Fruit fly (Drosophila melanogaster) whole organism, embryonic: Measurements from ENCODE around the gene bt.

Experiments used
- Bgb ChIP-seq: fragments of 200-800 bp; sonication (Bioruptor generic); IDR thresholded peaks from 2 replicates; pipeline ENCODE4 v1.3.6; 2022; ENCODE audit warnings: missing biosample characterization, missing genetic modification characterization; ENCODE audit not compliant: partially characterized antibody
- CG10431 ChIP-seq: fragments of 200-800 bp; sonication (Bioruptor generic); optimal IDR thresholded peaks from 3 replicates; lab custom pipeline; 2018; ENCODE audit warnings: missing biosample characterization, mild to moderate bottlenecking, missing genetic modification characterization
- CG10462 ChIP-seq: fragments of 200-800 bp; sonication (Bioruptor generic); optimal IDR thresholded peaks from 2 replicates; lab custom pipeline; 2016; ENCODE audit warnings: missing biosample characterization, missing genetic modification characterization
- CG12391 ChIP-seq: fragments of 200-800 bp; sonication (Bioruptor generic); optimal IDR thresholded peaks from 3 replicates; lab custom pipeline; 2018; ENCODE audit warnings: missing biosample characterization, mild to moderate bottlenecking, missing genetic modification characterization, moderate library complexity
- CG12659 ChIP-seq: fragments of 200-800 bp; sonication (Bioruptor generic); optimal IDR thresholded peaks from 3 replicates; lab custom pipeline; 2017; ENCODE audit warnings: mild to moderate bottlenecking, missing biosample characterization, missing genetic modification reagents, missing genetic modification characterization
- CG13775 ChIP-seq: fragments of 200-800 bp; sonication (Bioruptor generic); optimal IDR thresholded peaks from 3 replicates; lab custom pipeline; 2017; ENCODE audit warnings: missing biosample characterization, mild to moderate bottlenecking, missing genetic modification characterization
- CG14860 ChIP-seq: fragments of 200-800 bp; sonication (Bioruptor generic); IDR thresholded peaks from 3 replicates; pipeline ENCODE4 v1.3.6; 2022; ENCODE audit warnings: missing biosample characterization, missing genetic modification characterization; ENCODE audit not compliant: partially characterized antibody
- CG15269 ChIP-seq: fragments of 200-800 bp; sonication (Bioruptor generic); optimal IDR thresholded peaks from 2 replicates; lab custom pipeline; 2018; ENCODE audit warnings: missing biosample characterization, mild to moderate bottlenecking, missing genetic modification characterization, moderate library complexity
- CG15514 ChIP-seq: fragments of 200-800 bp; sonication (Bioruptor generic); optimal IDR thresholded peaks from 3 replicates; lab custom pipeline; 2017; ENCODE audit warnings: missing biosample characterization, missing genetic modification characterization, mild to moderate bottlenecking, moderate library complexity, missing genetic modification reagents
- CG16813 ChIP-seq: fragments of 200-800 bp; sonication (Bioruptor generic); IDR thresholded peaks from 3 replicates; pipeline ENCODE4 v1.3.6; 2022; ENCODE audit warnings: missing biosample characterization, missing genetic modification characterization; ENCODE audit not compliant: partially characterized antibody
- CG17385 ChIP-seq: fragments of 200-800 bp; sonication (Bioruptor generic); optimal IDR thresholded peaks from 3 replicates; lab custom pipeline; 2018; ENCODE audit warnings: missing biosample characterization, mild to moderate bottlenecking, missing genetic modification characterization
- CG18262 ChIP-seq: fragments of 200-800 bp; optimal IDR thresholded peaks from 3 replicates; lab custom pipeline; 2019; ENCODE audit warnings: missing biosample characterization, mild to moderate bottlenecking, missing genetic modification characterization, moderate library complexity
- CG2199 ChIP-seq: fragments of 200-800 bp; sonication (Bioruptor generic); IDR thresholded peaks from 3 replicates; pipeline ENCODE4 v1.3.6; 2022; ENCODE audit warnings: missing biosample characterization, missing genetic modification characterization
- CG31365 ChIP-seq: fragments of 200-800 bp; sonication (Bioruptor generic); optimal IDR thresholded peaks from 2 replicates; lab custom pipeline; 2018; ENCODE audit warnings: missing biosample characterization, mild to moderate bottlenecking, missing genetic modification characterization
- CG32772 ChIP-seq: fragments of 200-800 bp; sonication (Bioruptor generic); IDR thresholded peaks from 2 replicates; pipeline ENCODE4 v1.3.6; 2022; ENCODE audit warnings: missing biosample characterization, missing genetic modification characterization
- CG34224 ChIP-seq: fragments of 200-800 bp; sonication (Bioruptor generic); IDR thresholded peaks from 3 replicates; pipeline ENCODE4 v1.3.6; 2022; ENCODE audit warnings: missing biosample characterization, missing genetic modification characterization; ENCODE audit not compliant: partially characterized antibody
- CG6175 ChIP-seq: fragments of 200-800 bp; sonication (Bioruptor generic); IDR thresholded peaks from 3 replicates; pipeline ENCODE4 v1.3.6; 2022; ENCODE audit warnings: missing biosample characterization, missing genetic modification characterization
- CG6791 ChIP-seq: fragments of 200-800 bp; sonication (Bioruptor generic); IDR thresholded peaks from 3 replicates; pipeline ENCODE4 v1.3.6; 2022; ENCODE audit warnings: missing biosample characterization, missing genetic modification characterization; ENCODE audit not compliant: partially characterized antibody
- CG7987 ChIP-seq: fragments of 200-800 bp; sonication (Bioruptor generic); optimal IDR thresholded peaks from 2 replicates; lab custom pipeline; 2018; ENCODE audit warnings: missing biosample characterization, mild to moderate bottlenecking, missing genetic modification characterization, moderate library complexity
- CG9727 ChIP-seq: fragments of 200-800 bp; sonication (Bioruptor generic); optimal IDR thresholded peaks from 3 replicates; lab custom pipeline; 2017; ENCODE audit warnings: missing biosample characterization, mild to moderate bottlenecking, missing genetic modification characterization
- Chrac-16 ChIP-seq: fragments of 200-800 bp; sonication (Bioruptor generic); optimal IDR thresholded peaks from 3 replicates; lab custom pipeline; 2016; ENCODE audit warnings: missing biosample characterization, missing genetic modification characterization
- D19A ChIP-seq: fragments of 200-800 bp; optimal IDR thresholded peaks from 3 replicates; lab custom pipeline; 2019; ENCODE audit warnings: missing biosample characterization, mild to moderate bottlenecking, missing genetic modification characterization, moderate library complexity
- HLH4C ChIP-seq: fragments of 200-800 bp; sonication (Bioruptor generic); IDR thresholded peaks from 3 replicates; pipeline ENCODE4 v1.3.6; 2022; ENCODE audit warnings: missing biosample characterization, missing genetic modification characterization; ENCODE audit not compliant: partially characterized antibody
- MTF-1 ChIP-seq: fragments of 200-800 bp; sonication (Bioruptor generic); optimal IDR thresholded peaks from 2 replicates; lab custom pipeline; 2018; ENCODE audit warnings: missing biosample characterization, mild to moderate bottlenecking, missing genetic modification characterization, borderline replicate concordance
- Myb ChIP-seq: fragments of 200-800 bp; sonication (Bioruptor generic); optimal IDR thresholded peaks from 2 replicates; lab custom pipeline; 2016; ENCODE audit warnings: missing biosample characterization, missing genetic modification characterization
- NC2β ChIP-seq: fragments of 200-800 bp; sonication (Bioruptor generic); optimal IDR thresholded peaks from 2 replicates; lab custom pipeline; 2016; ENCODE audit warnings: missing biosample characterization, missing genetic modification characterization
- NK7.1 ChIP-seq: fragments of 200-800 bp; sonication (Bioruptor generic); optimal IDR thresholded peaks from 3 replicates; lab custom pipeline; 2016; ENCODE audit warnings: missing biosample characterization, missing genetic modification characterization
- Nf-YA ChIP-seq: fragments of 200-800 bp; sonication (Bioruptor generic); IDR thresholded peaks from 2 replicates; pipeline ENCODE4 v1.3.6; 2022; ENCODE audit warnings: missing biosample characterization, missing genetic modification characterization
- Oaz ChIP-seq: fragments of 200-800 bp; sonication (Bioruptor generic); IDR thresholded peaks from 2 replicates; pipeline ENCODE4 v1.3.6; 2022; ENCODE audit warnings: missing biosample characterization, missing genetic modification characterization
- Sry-β ChIP-seq: fragments of 200-800 bp; sonication (Bioruptor generic); optimal IDR thresholded peaks from 2 replicates; lab custom pipeline; 2018; ENCODE audit warnings: missing biosample characterization, mild to moderate bottlenecking, missing genetic modification characterization, moderate library complexity
- Ssrp ChIP-seq: fragments of 200-800 bp; sonication (Bioruptor generic); optimal IDR thresholded peaks from 2 replicates; lab custom pipeline; 2018; ENCODE audit warnings: missing biosample characterization, mild to moderate bottlenecking, missing genetic modification characterization, moderate library complexity
- Stat92E ChIP-seq, 3 experiments: fragments of >200 bp in 2 of 3; fragments of 200-800 bp in 1 of 3; sonication (Bioruptor generic) in 1 of 3; optimal IDR thresholded peaks; 2 replicates each; lab custom pipeline; 2017 to 2019; ENCODE audit warnings: missing biosample characterization in 3 of 3, missing genetic modification characterization in 3 of 3, mild to moderate bottlenecking in 1 of 3, moderate library complexity in 1 of 3
- Usf ChIP-seq: fragments of 200-800 bp; sonication (Bioruptor generic); optimal IDR thresholded peaks from 2 replicates; lab custom pipeline; 2017; ENCODE audit warnings: missing genotype, missing biosample characterization, missing genetic modification characterization
- aop ChIP-seq: fragments of 200-800 bp; sonication (Bioruptor generic); IDR thresholded peaks from 2 replicates; pipeline ENCODE4 v1.3.6; 2022; ENCODE audit warnings: missing biosample characterization, missing genetic modification characterization
- ato ChIP-seq: fragments of 200-800 bp; sonication (Bioruptor generic); IDR thresholded peaks from 2 replicates; pipeline ENCODE4 v1.3.6; 2022; ENCODE audit warnings: missing biosample characterization, missing genetic modification characterization; ENCODE audit not compliant: partially characterized antibody
- bowl ChIP-seq: fragments of 200-800 bp; sonication (Bioruptor generic); IDR thresholded peaks from 2 replicates; pipeline ENCODE4 v1.3.6; 2022; ENCODE audit warnings: missing biosample characterization, missing genetic modification characterization
- dimm ChIP-seq: fragments of 200-800 bp; sonication (Bioruptor generic); IDR thresholded peaks from 2 replicates; pipeline ENCODE4 v1.3.6; 2022; ENCODE audit warnings: missing biosample characterization, missing genetic modification characterization
- eve ChIP-seq, 2 experiments: fragments of >200 bp; optimal IDR thresholded peaks; 2 replicates each; lab custom pipeline; 2017; ENCODE audit warnings: missing biosample characterization in 2 of 2, missing genetic modification characterization in 2 of 2
- gce ChIP-seq: fragments of 200-800 bp; sonication (Bioruptor generic); IDR thresholded peaks from 3 replicates; pipeline ENCODE4 v1.3.6; 2022; ENCODE audit warnings: missing biosample characterization, missing genetic modification characterization
- inv ChIP-seq: fragments of 200-800 bp; sonication (Bioruptor generic); IDR thresholded peaks from 2 replicates; pipeline ENCODE4 v1.3.6; 2022; ENCODE audit warnings: missing biosample characterization, missing genetic modification characterization; ENCODE audit not compliant: partially characterized antibody
- phol ChIP-seq: fragments of 200-800 bp; sonication (Bioruptor generic); optimal IDR thresholded peaks from 3 replicates; lab custom pipeline; 2018; ENCODE audit warnings: missing biosample characterization, mild to moderate bottlenecking, missing genetic modification characterization, moderate library complexity
- repo ChIP-seq: fragments of 200-800 bp; sonication (Bioruptor generic); optimal IDR thresholded peaks from 2 replicates; lab custom pipeline; 2016; ENCODE audit warnings: missing biosample characterization, missing genetic modification characterization
- salm ChIP-seq: fragments of 200-800 bp; sonication (Bioruptor generic); optimal IDR thresholded peaks from 2 replicates; lab custom pipeline; 2018; ENCODE audit warnings: missing biosample characterization, mild to moderate bottlenecking, missing genetic modification characterization
- trem ChIP-seq: fragments of 200-800 bp; optimal IDR thresholded peaks from 3 replicates; lab custom pipeline; 2019; ENCODE audit warnings: missing biosample characterization, mild to moderate bottlenecking, missing genetic modification characterization, moderate library complexity
- tup ChIP-seq: fragments of 200-800 bp; sonication (Bioruptor generic); optimal IDR thresholded peaks from 2 replicates; lab custom pipeline; 2016; ENCODE audit warnings: missing biosample characterization, mild to moderate bottlenecking, missing genetic modification characterization, moderate library complexity

Gene bt

DNA sequence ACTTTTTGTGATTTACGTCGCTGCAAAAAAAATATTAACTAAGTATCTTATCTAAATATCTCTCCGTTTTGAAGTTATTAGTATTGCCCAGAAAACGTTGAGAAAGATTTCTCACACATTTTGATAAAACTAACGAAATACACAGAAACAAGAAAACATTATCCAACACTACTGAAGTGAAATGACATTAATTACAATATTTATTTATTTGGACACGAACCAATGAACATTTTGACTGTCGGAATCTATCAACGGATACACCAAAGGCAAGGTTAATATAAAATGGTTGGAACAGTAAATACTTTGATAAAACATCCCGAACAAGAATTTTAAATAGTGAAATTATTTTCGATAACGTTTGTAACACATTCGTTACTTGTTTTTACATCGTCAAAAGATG, 2.4 kb upstream of the bt start (continued):
- TF ChIP-seq CG13775 (GFP tag; lab: Kevin White, UChicago) (no peak), CG31365 (tag; lab: Kevin White, UChicago) (no peak), CG12659 (GFP tag; lab: Kevin White, UChicago) (no peak), CG9727 (GFP tag; lab: Kevin White, UChicago) (no peak), Nf-YA (GFP tag; lab: Robert Waterston, UW) (no peak), Chrac-16 (GFP tag; lab: Kevin White, UChicago) (no peak), NK7.1 (GFP tag; lab: Kevin White, UChicago) (no peak), CG7987 (GFP tag; lab: Kevin White, UChicago) (no peak), repo (no peak), CG2199 (GFP tag; lab: Robert Waterston, UW) (peak; percentile 98)
- TF ChIP-seq, all 482 proteins: peak for 28

- TF ChIP-seq CG2199 (GFP tag; lab: Robert Waterston, UW) (peak; percentile 81), phol (tag; lab: Kevin White, UChicago) (peak; percentile 29), trem (tag; lab: Kevin White, UChicago) (no peak), CG6791 (GFP tag; lab: Robert Waterston, UW) (0 out of 3 replicates have a peak, but pooled peaks have one; percentile 53), CG15514 (GFP tag; lab: Kevin White, UChicago) (peak; percentile 3), Usf (GFP tag; lab: Kevin White, UChicago) (no peak), Oaz (GFP tag; lab: Robert Waterston, UW) (no peak), Stat92E (GFP tag; optimal IDR thresholded peaks at IDR 0.05; lab: Kevin White, UChicago) (no peak), Ssrp (tag; lab: Kevin White, UChicago) (no peak), CG32772 (GFP tag; lab: Robert Waterston, UW) (no peak), Sry-β (GFP tag; lab: Kevin White, UChicago) (no peak)
Observed at dm6 chr4:722319-722718, 1.9 kb upstream of the bt start.

- TF ChIP-seq inv (GFP tag; lab: Robert Waterston, UW) = 0 out of 2 replicates have a peak, but pooled peaks have one; percentile 10
- peak; percentile 67; the same call in 1 of the 3 replicates for TF ChIP-seq CG6791 (GFP tag; lab: Robert Waterston, UW)
- peak; percentile 26; the same call in 1 of the 2 replicates for TF ChIP-seq Bgb (GFP tag; lab: Robert Waterston, UW)
- TF ChIP-seq eve (GFP tag; optimal IDR thresholded peaks at IDR 0.05; lab: Kevin White, UChicago) = no peak
- peak; percentile 51 for TF ChIP-seq CG14860 (GFP tag; lab: Robert Waterston, UW)
- TF ChIP-seq CG18262 (tag; lab: Kevin White, UChicago) = no peak
- TF ChIP-seq CG16813 (GFP tag; lab: Robert Waterston, UW) = peak; percentile 62
- TF ChIP-seq HLH4C = peak; percentile 69
Observed at dm6 chr4:722904-723303, 1.3 kb upstream of the bt start.

DNA sequence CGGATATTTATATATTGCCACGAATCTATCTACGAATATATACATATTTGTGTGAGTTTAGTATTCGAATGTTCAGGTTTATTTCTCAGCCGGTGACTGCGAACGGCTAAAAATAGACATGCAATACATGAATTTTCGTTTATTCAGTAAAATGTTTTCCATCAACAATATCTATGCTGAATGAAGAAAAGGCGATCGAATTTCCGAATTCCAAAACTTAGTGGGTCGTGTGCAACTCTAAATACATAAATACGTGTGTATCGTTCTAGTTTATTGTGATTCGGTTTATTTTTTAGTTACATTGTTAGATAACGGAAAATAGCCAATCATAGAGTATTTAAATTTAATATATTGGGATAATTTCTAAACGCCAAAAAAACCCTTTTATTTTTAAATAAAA, 885 bp downstream of the bt start:
- TF ChIP-seq tup (GFP tag; lab: Kevin White, UChicago) (no peak), aop (GFP tag; lab: Robert Waterston, UW) (no peak), ato (GFP tag; lab: Robert Waterston, UW) (no peak), CG15269 (tag; lab: Kevin White, UChicago) (no peak), Myb (GFP tag; lab: Kevin White, UChicago) (no peak), NC2β (no peak), bowl (no peak), CG10462 (GFP tag; lab: Kevin White, UChicago) (no peak), CG31365 (tag; lab: Kevin White, UChicago) (no peak), CG17385 (GFP tag; lab: Kevin White, UChicago) (no peak), CG12391 (no peak), CG34224 (GFP tag; lab: Robert Waterston, UW) (no peak), dimm (GFP tag; lab: Robert Waterston, UW) (no peak), CG10431 (GFP tag; lab: Kevin White, UChicago) (no peak), gce (GFP tag; lab: Robert Waterston, UW) (no peak), MTF-1 (peak; percentile 98), CG6175 (GFP tag; lab: Robert Waterston, UW) (no peak), D19A (tag; lab: Kevin White, UChicago) (peak; percentile 38), salm (no peak)
